Worm (Caenorhabditis elegans) whole organism, L1 larva: Measurements from ENCODE around the gene C49F8.3.

Experiments
- C34B4.2 ChIP-seq: sonication (generic microtip); optimal IDR thresholded peaks from 2 replicates; lab custom pipeline; 2017; ENCODE audit warnings: mild to moderate bottlenecking, missing genetic modification characterization, missing compliant biosample characterization
- alr-1 ChIP-seq: fragments of 200-800 bp; sonication (Bioruptor generic); optimal IDR thresholded peaks from 2 replicates; lab custom pipeline; 2018; ENCODE audit warnings: borderline replicate concordance, mild to moderate bottlenecking, missing genetic modification characterization, missing compliant biosample characterization
- ama-1 ChIP-seq: fragments of 150-350 bp; optimal IDR thresholded peaks from 2 replicates; lab custom pipeline; 2014
- blmp-1 ChIP-seq: fragments of 150-350 bp; optimal IDR thresholded peaks from 2 replicates; lab custom pipeline; 2014; ENCODE audit warnings: missing biosample characterization, missing genetic modification characterization
- ceh-82 ChIP-seq, 3 experiments: fragments of 150-350 bp in 1 of 3; sonication (generic microtip) in 2 of 3; optimal IDR thresholded peaks; 2 replicates each; lab custom pipeline; 2014 to 2017; ENCODE audit warnings: missing biosample characterization in 3 of 3, missing genetic modification characterization in 3 of 3
- ceh-90 ChIP-seq: sonication (generic microtip); optimal IDR thresholded peaks from 2 replicates; lab custom pipeline; 2016; ENCODE audit warnings: missing genetic modification characterization, missing compliant biosample characterization
- ces-1 ChIP-seq: fragments of 150-350 bp; optimal IDR thresholded peaks from 2 replicates; lab custom pipeline; 2014; ENCODE audit warnings: missing biosample characterization, missing genetic modification reagents, missing genetic modification characterization
- dsc-1 ChIP-seq: sonication (generic microtip); optimal IDR thresholded peaks from 2 replicates; lab custom pipeline; 2016; ENCODE audit warnings: mild to moderate bottlenecking, missing genetic modification characterization, missing compliant biosample characterization
- efl-1 ChIP-seq, 4 experiments: fragments of 150-350 bp; optimal IDR thresholded peaks in 3 of 4; peaks in 1 of 4; 1 replicate in 1 of 4; 2 replicates in 3 of 4; lab custom pipeline; 2014; ENCODE audit warnings: missing biosample characterization in 2 of 4, missing genetic modification characterization in 2 of 4, missing genetic modification reagents in 2 of 4
- fkh-4 ChIP-seq: sonication (generic microtip); optimal IDR thresholded peaks from 2 replicates; lab custom pipeline; 2016; ENCODE audit warnings: missing compliant biosample characterization, missing genetic modification characterization, borderline replicate concordance
- fos-1 ChIP-seq: fragments of 150-350 bp; optimal IDR thresholded peaks from 2 replicates; lab custom pipeline; 2014; ENCODE audit warnings: missing biosample characterization, missing genetic modification characterization
- hlh-17 ChIP-seq: fragments of 200-800 bp; sonication (Bioruptor generic); optimal IDR thresholded peaks from 2 replicates; lab custom pipeline; 2018; ENCODE audit warnings: missing genetic modification characterization, mild to moderate bottlenecking, missing compliant biosample characterization, moderate library complexity, borderline replicate concordance
- irx-1 ChIP-seq: sonication (generic microtip); optimal IDR thresholded peaks from 2 replicates; lab custom pipeline; 2016; ENCODE audit warnings: missing genetic modification characterization, missing compliant biosample characterization
- jun-1 ChIP-seq: fragments of 150-350 bp; optimal IDR thresholded peaks from 2 replicates; lab custom pipeline; 2014; ENCODE audit warnings: missing biosample characterization, missing genetic modification reagents, missing genetic modification characterization
- lin-14 ChIP-seq: fragments of 200-800 bp; sonication (Bioruptor generic); optimal IDR thresholded peaks from 2 replicates; lab custom pipeline; 2018; ENCODE audit warnings: mild to moderate bottlenecking, missing genetic modification characterization, moderate library complexity, missing compliant biosample characterization
- lin-39 ChIP-seq: fragments of 150-350 bp; optimal IDR thresholded peaks from 2 replicates; lab custom pipeline; 2014; ENCODE audit warnings: missing biosample characterization, missing genetic modification reagents, missing genetic modification characterization
- lir-3 ChIP-seq: sonication (generic microtip); optimal IDR thresholded peaks from 2 replicates; lab custom pipeline; 2016; ENCODE audit warnings: mild to moderate bottlenecking, missing genetic modification characterization, moderate library complexity, missing compliant biosample characterization; ENCODE audit not compliant: poor library complexity
- lsy-2 ChIP-seq, 2 experiments: fragments of 150-350 bp; optimal IDR thresholded peaks; 2 replicates each; lab custom pipeline; 2014; ENCODE audit warnings: missing biosample characterization in 2 of 2, missing genetic modification characterization in 2 of 2
- mab-9 ChIP-seq: fragments of 200-800 bp; sonication (Bioruptor generic); IDR thresholded peaks from 2 replicates; pipeline ENCODE4 v1.3.6; 2022; ENCODE audit warnings: missing genetic modification reagents, missing genetic modification characterization, missing compliant biosample characterization
- mep-1 ChIP-seq: fragments of 150-350 bp; optimal IDR thresholded peaks from 2 replicates; lab custom pipeline; 2014; ENCODE audit warnings: missing biosample characterization, missing genetic modification characterization
- nhr-19 ChIP-seq: fragments of 200-800 bp; sonication (Bioruptor generic); conservative IDR thresholded peaks from 2 replicates; pipeline ENCODE4 v1.3.6; 2022; ENCODE audit warnings: missing genetic modification characterization, missing compliant biosample characterization
- nhr-20 ChIP-seq: sonication (generic microtip); optimal IDR thresholded peaks from 2 replicates; lab custom pipeline; 2016; ENCODE audit warnings: mild to moderate bottlenecking, missing genetic modification characterization, missing compliant biosample characterization
- nhr-237 ChIP-seq: fragments of 150-350 bp; optimal IDR thresholded peaks from 2 replicates; lab custom pipeline; 2014; ENCODE audit warnings: missing biosample characterization, missing genetic modification characterization
- nhr-28 ChIP-seq: fragments of 150-350 bp; optimal IDR thresholded peaks from 2 replicates; lab custom pipeline; 2014; ENCODE audit warnings: missing biosample characterization, missing genetic modification characterization
- nhr-71 ChIP-seq: sonication (generic microtip); optimal IDR thresholded peaks from 2 replicates; lab custom pipeline; 2016; ENCODE audit warnings: mild to moderate bottlenecking, missing genetic modification characterization, moderate library complexity, missing compliant biosample characterization
- nhr-84 ChIP-seq: sonication (generic microtip); optimal IDR thresholded peaks from 2 replicates; lab custom pipeline; 2017; ENCODE audit warnings: missing biosample characterization, missing genetic modification characterization
- nhr-85 ChIP-seq: sonication (generic microtip); peaks from one replicate; lab custom pipeline; 2016; ENCODE audit warnings: missing genetic modification characterization, inconsistent platforms, missing compliant biosample characterization
- pqm-1 ChIP-seq: sonication (generic microtip); optimal IDR thresholded peaks from 3 replicates; lab custom pipeline; 2017; ENCODE audit warnings: missing biosample characterization, missing genetic modification characterization
- rnt-1 ChIP-seq: sonication (generic microtip); optimal IDR thresholded peaks from 2 replicates; lab custom pipeline; 2016; ENCODE audit warnings: mild to moderate bottlenecking, missing genetic modification characterization, moderate library complexity, missing compliant biosample characterization
- skn-1 ChIP-seq: fragments of 150-350 bp; optimal IDR thresholded peaks from 2 replicates; lab custom pipeline; 2014; ENCODE audit warnings: missing biosample characterization, missing genetic modification characterization
- snu-23 ChIP-seq: sonication (generic microtip); optimal IDR thresholded peaks from 2 replicates; lab custom pipeline; 2016; ENCODE audit warnings: missing genetic modification characterization, missing compliant biosample characterization
- sox-4 ChIP-seq: sonication (generic microtip); optimal IDR thresholded peaks from 2 replicates; lab custom pipeline; 2016; ENCODE audit warnings: missing genetic modification characterization, missing compliant biosample characterization
- swsn-7 ChIP-seq: sonication (generic microtip); optimal IDR thresholded peaks from 2 replicates; lab custom pipeline; 2016; ENCODE audit warnings: missing genetic modification characterization, missing compliant biosample characterization
- vab-15 ChIP-seq: sonication (generic microtip); optimal IDR thresholded peaks from 2 replicates; lab custom pipeline; 2017; ENCODE audit warnings: missing genotype, mild to moderate bottlenecking, missing genetic modification characterization, missing compliant biosample characterization
- xbp-1 ChIP-seq: sonication (generic microtip); optimal IDR thresholded peaks from 2 replicates; lab custom pipeline; 2016; ENCODE audit warnings: missing genetic modification characterization, missing compliant biosample characterization
- zag-1 ChIP-seq: fragments of 150-350 bp; optimal IDR thresholded peaks from 2 replicates; lab custom pipeline; 2014; ENCODE audit warnings: missing biosample characterization, missing genetic modification characterization

C49F8.3 gene

DNA sequence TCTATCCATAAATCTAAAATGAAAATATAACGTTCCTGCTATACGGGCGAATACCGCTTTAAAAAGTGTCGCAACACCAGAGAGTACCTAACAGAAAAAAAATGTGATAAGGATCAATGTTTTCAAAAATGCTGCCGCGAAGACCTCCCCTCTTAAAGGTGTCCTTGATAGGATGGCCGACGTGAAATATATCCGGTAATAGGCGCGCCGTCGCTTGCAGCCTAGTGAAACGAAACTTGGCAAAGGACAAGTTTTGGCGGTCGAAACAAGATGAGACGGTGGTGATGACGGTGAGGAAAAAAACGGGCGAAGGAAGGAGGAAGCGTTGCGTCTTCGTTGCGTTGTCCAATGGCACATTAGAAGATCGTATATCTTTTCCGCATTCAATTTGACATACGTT is 1.5 kb upstream of the C49F8.3 start (continued):
- TF ChIP-seq jun-1 (no peak), efl-1 (optimal IDR thresholded peaks at IDR 0.05; lab: Kevin White, UChicago) (no peak), efl-1 (GFP tag; optimal IDR thresholded peaks at IDR 0.05 in 1 of 2; lab: Kevin White, UChicago) (no peak), fos-1 (tag; lab: Kevin White, UChicago) (no peak), sox-4 (no peak), ces-1 (GFP tag; lab: Kevin White, UChicago) (no peak), ama-1 (no peak), hlh-17 (no peak), mep-1 (tag; lab: Kevin White, UChicago) (peak; percentile 7), skn-1 (no peak), xbp-1 (tag; lab: Kevin White, UChicago) (no peak), snu-23 (GFP tag; lab: Kevin White, UChicago) (peak; percentile 40), nhr-19 (GFP tag; lab: Robert Waterston, UW) (0 out of 2 replicates have a peak, but pooled peaks have one; percentile 28), C34B4.2 (tag; lab: Kevin White, UChicago) (no peak), lin-14 (GFP tag; lab: Kevin White, UChicago) (peak; percentile 77), dsc-1 (tag; lab: Kevin White, UChicago) (no peak), nhr-237 (no peak), nhr-85 (tag; lab: Kevin White, UChicago) (peak; percentile 89), lin-39 (tag; lab: Kevin White, UChicago) (no peak), lir-3 (no peak), blmp-1 (peak; percentile 67), nhr-84 (no peak), ceh-90 (no peak), rnt-1 (tag; lab: Kevin White, UChicago) (no peak)

DNA sequence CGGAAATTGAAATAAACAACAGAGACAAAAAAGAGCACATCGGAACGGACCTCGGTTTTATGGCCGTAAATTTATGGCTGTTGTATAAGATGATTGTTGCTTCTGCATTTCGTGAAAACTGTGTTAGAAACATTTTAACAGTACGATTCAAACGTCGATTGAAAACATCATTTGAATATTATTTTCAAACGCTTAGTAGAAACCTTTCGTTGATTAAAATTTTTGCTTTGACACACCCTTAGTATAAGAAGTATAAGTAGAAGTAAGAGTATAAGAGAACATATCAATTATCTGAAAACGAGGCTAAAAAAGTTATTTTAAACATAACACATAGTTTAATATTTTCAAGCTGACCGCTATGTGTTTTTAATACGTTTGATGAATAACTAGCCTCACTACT is 2.6 kb downstream of the C49F8.3 start:
- TF ChIP-seq C34B4.2 (tag; lab: Kevin White, UChicago) (no peak), pqm-1 (tag; lab: Kevin White, UChicago) (no peak), sox-4 (no peak), vab-15 (tag; lab: Kevin White, UChicago) (no peak), swsn-7 (tag; lab: Kevin White, UChicago) (no peak), alr-1 (no peak), irx-1 (tag; lab: Kevin White, UChicago) (no peak), mab-9 (GFP tag; lab: Robert Waterston, UW) (no peak), nhr-71 (no peak), ceh-82 (tag; optimal IDR thresholded peaks at IDR 0.05; lab: Kevin White, UChicago) (no peak), nhr-28 (tag; lab: Kevin White, UChicago) (no peak)

DNA sequence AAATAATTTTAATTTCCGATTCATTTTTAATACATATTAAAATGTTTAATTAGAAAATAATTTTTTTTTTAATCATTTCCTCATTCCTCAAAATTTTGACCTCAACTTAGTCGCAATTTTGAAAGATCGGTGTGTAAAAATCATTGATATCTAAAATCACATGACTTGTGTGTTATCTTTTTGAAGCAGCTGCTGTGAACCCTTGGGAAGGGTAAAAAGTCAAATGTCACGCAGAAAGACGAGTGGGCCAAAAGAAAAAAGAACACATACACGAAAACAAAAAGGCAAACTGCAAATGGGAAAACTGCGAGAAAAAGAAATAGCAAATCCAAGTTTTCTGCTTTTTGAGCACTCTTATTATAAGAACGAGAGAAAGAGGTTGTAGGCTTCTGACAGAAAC is 4.1 kb downstream of the C49F8.3 start:
- TF ChIP-seq fkh-4 (tag; lab: Kevin White, UChicago): no peak
- TF ChIP-seq lin-14 (GFP tag; lab: Kevin White, UChicago): peak; percentile 64
- TF ChIP-seq rnt-1 (tag; lab: Kevin White, UChicago): peak; percentile 61
- peak; percentile 9 for TF ChIP-seq nhr-20 (tag; lab: Kevin White, UChicago)
- TF ChIP-seq mep-1 (tag; lab: Kevin White, UChicago): peak; percentile 32
- peak; percentile 70 for TF ChIP-seq nhr-71
- peak; percentile 28 for TF ChIP-seq snu-23 (GFP tag; lab: Kevin White, UChicago)
- TF ChIP-seq lsy-2 (tag; optimal IDR thresholded peaks at IDR 0.05; lab: Kevin White, UChicago): peak; percentile 4 to 34
- TF ChIP-seq vab-15 (tag; lab: Kevin White, UChicago): no peak
- TF ChIP-seq dsc-1 (tag; lab: Kevin White, UChicago): no peak
- no peak for TF ChIP-seq zag-1 (tag; lab: Kevin White, UChicago)
- TF ChIP-seq nhr-19 (GFP tag; lab: Robert Waterston, UW): peak; percentile 38
- TF ChIP-seq nhr-28 (tag; lab: Kevin White, UChicago): no peak
